Fruit fly (Drosophila melanogaster) whole organism: ENCODE measurements around the gene CG32373.

Experiments used
- CG8478 ChIP-seq: fragments of >200 bp; optimal IDR thresholded peaks from 2 replicates; lab custom pipeline; 2018; ENCODE audit warnings: inconsistent platforms
- Dll ChIP-seq: fragments of >200 bp; optimal IDR thresholded peaks from 2 replicates; lab custom pipeline; 2017
- EcR ChIP-seq, 2 experiments: fragments of >200 bp; optimal IDR thresholded peaks; 2 replicates each; lab custom pipeline; 2017; ENCODE audit warnings: missing biosample characterization in 2 of 2, missing genetic modification characterization in 2 of 2, missing genetic modification reagents in 2 of 2
- pan ChIP-seq: fragments of >200 bp; optimal IDR thresholded peaks from 2 replicates; lab custom pipeline; 2017
- psq ChIP-seq: fragments of >200 bp; optimal IDR thresholded peaks from 2 replicates; lab custom pipeline; 2017

dm6 chr3L:7747044-7747443 lies 96.7 kb downstream of the CG32373 start, which contains the start of gene CG13685:
- TF ChIP-seq psq (lab: Kevin White, UChicago) (no peak), Dll (lab: Kevin White, UChicago) (no peak), pan (lab: Kevin White, UChicago) (no peak), EcR (GFP tag; optimal IDR thresholded peaks at IDR 0.05; lab: Kevin White, UChicago) (no peak), CG8478 (lab: Kevin White, UChicago) (no peak)
